Fruit fly (Drosophila melanogaster) whole organism, embryonic: ENCODE measurements around the gene BOD1.

ENCODE experiments used
- Adf1 ChIP-seq: fragments of 200-800 bp; sonication (Bioruptor generic); IDR thresholded peaks from 2 replicates; pipeline ENCODE4 v1.3.6; 2022; ENCODE audit warnings: missing biosample characterization, missing genetic modification characterization
- CG11560 ChIP-seq: fragments of 200-800 bp; sonication (Bioruptor generic); IDR thresholded peaks from 3 replicates; pipeline ENCODE4 v1.3.6; 2022; ENCODE audit warnings: missing biosample characterization, missing genetic modification characterization
- CG12155 ChIP-seq: fragments of 200-800 bp; sonication (Bioruptor generic); optimal IDR thresholded peaks from 3 replicates; lab custom pipeline; 2016; ENCODE audit warnings: missing biosample characterization, missing genetic modification characterization
- CG12391 ChIP-seq: fragments of 200-800 bp; sonication (Bioruptor generic); optimal IDR thresholded peaks from 3 replicates; lab custom pipeline; 2018; ENCODE audit warnings: missing biosample characterization, mild to moderate bottlenecking, missing genetic modification characterization, moderate library complexity
- CG12659 ChIP-seq: fragments of 200-800 bp; sonication (Bioruptor generic); optimal IDR thresholded peaks from 3 replicates; lab custom pipeline; 2017; ENCODE audit warnings: mild to moderate bottlenecking, missing biosample characterization, missing genetic modification reagents, missing genetic modification characterization
- CG12744 ChIP-seq: fragments of 200-800 bp; sonication (Bioruptor generic); optimal IDR thresholded peaks from 2 replicates; lab custom pipeline; 2016; ENCODE audit warnings: missing biosample characterization, missing genetic modification characterization
- CG13894 ChIP-seq: fragments of 200-800 bp; sonication (Bioruptor generic); optimal IDR thresholded peaks from 3 replicates; lab custom pipeline; 2018; ENCODE audit warnings: missing biosample characterization, mild to moderate bottlenecking, missing genetic modification characterization, moderate library complexity
- CG14965 ChIP-seq: fragments of 200-800 bp; sonication (Bioruptor generic); optimal IDR thresholded peaks from 2 replicates; lab custom pipeline; 2016; ENCODE audit warnings: missing biosample characterization, missing genetic modification characterization, borderline replicate concordance
- CG15011 ChIP-seq: fragments of 200-800 bp; sonication (Bioruptor generic); optimal IDR thresholded peaks from 3 replicates; lab custom pipeline; 2018; ENCODE audit warnings: missing biosample characterization, mild to moderate bottlenecking, missing genetic modification characterization
- CG16813 ChIP-seq: fragments of 200-800 bp; sonication (Bioruptor generic); IDR thresholded peaks from 3 replicates; pipeline ENCODE4 v1.3.6; 2022; ENCODE audit warnings: missing biosample characterization, missing genetic modification characterization; ENCODE audit not compliant: partially characterized antibody
- CG32767 ChIP-seq: fragments of 200-800 bp; sonication (Bioruptor generic); IDR thresholded peaks from 2 replicates; pipeline ENCODE4 v1.3.6; 2022; ENCODE audit warnings: missing biosample characterization, missing genetic modification characterization
- CG33557 ChIP-seq: fragments of 200-800 bp; sonication (Bioruptor generic); optimal IDR thresholded peaks from 2 replicates; lab custom pipeline; 2019; ENCODE audit warnings: missing biosample characterization, mild to moderate bottlenecking, missing genetic modification characterization, moderate library complexity
- CG4360 ChIP-seq: fragments of 200-800 bp; sonication (Bioruptor generic); IDR thresholded peaks from 2 replicates; pipeline ENCODE4 v1.3.6; 2022; ENCODE audit warnings: missing biosample characterization, missing genetic modification characterization
- CG43689 ChIP-seq: fragments of 200-800 bp; sonication (Bioruptor generic); IDR thresholded peaks from 2 replicates; pipeline ENCODE4 v1.3.6; 2022; ENCODE audit warnings: missing biosample characterization, missing genetic modification characterization
- CG4424 ChIP-seq: fragments of 200-800 bp; sonication (Bioruptor generic); optimal IDR thresholded peaks from 3 replicates; lab custom pipeline; 2016; ENCODE audit warnings: missing biosample characterization, missing genetic modification characterization
- CG6689 ChIP-seq: fragments of 200-800 bp; sonication (Bioruptor generic); IDR thresholded peaks from 2 replicates; pipeline ENCODE4 v1.3.6; 2022; ENCODE audit warnings: missing biosample characterization, missing genetic modification characterization
- CG8290 ChIP-seq, 3 experiments: fragments of 200-800 bp; sonication (Bioruptor generic); optimal IDR thresholded peaks; 2 replicates each; lab custom pipeline; 2016 to 2019; ENCODE audit warnings: missing biosample characterization in 3 of 3, missing genetic modification characterization in 3 of 3, mild to moderate bottlenecking in 2 of 3, moderate library complexity in 1 of 3
- CG8924 ChIP-seq: fragments of 200-800 bp; optimal IDR thresholded peaks from 3 replicates; lab custom pipeline; 2019; ENCODE audit warnings: missing biosample characterization, mild to moderate bottlenecking, missing genetic modification characterization, moderate library complexity
- D19B ChIP-seq: fragments of 200-800 bp; sonication (Bioruptor generic); optimal IDR thresholded peaks from 2 replicates; lab custom pipeline; 2017; ENCODE audit warnings: missing biosample characterization, mild to moderate bottlenecking, missing genetic modification characterization
- Dad ChIP-seq: fragments of 200-800 bp; sonication (Bioruptor generic); optimal IDR thresholded peaks from 3 replicates; lab custom pipeline; 2016; ENCODE audit warnings: missing biosample characterization, missing genetic modification characterization
- Dfd ChIP-seq, 2 experiments: fragments of >200 bp; optimal IDR thresholded peaks; 2 replicates each; lab custom pipeline; 2017; ENCODE audit warnings: missing biosample characterization in 2 of 2, missing genetic modification characterization in 2 of 2
- H2.0 ChIP-seq: fragments of 200-800 bp; sonication (Bioruptor generic); IDR thresholded peaks from 2 replicates; pipeline ENCODE4 v1.3.6; 2022; ENCODE audit warnings: missing biosample characterization, missing genetic modification characterization
- Lim3 ChIP-seq: fragments of 200-800 bp; sonication (Bioruptor generic); IDR thresholded peaks from 2 replicates; pipeline ENCODE4 v1.3.6; 2022; ENCODE audit warnings: missing biosample characterization, missing genetic modification characterization
- MBD-R2 ChIP-seq: fragments of 200-800 bp; sonication (Bioruptor generic); IDR thresholded peaks from 2 replicates; pipeline ENCODE4 v1.3.6; 2022; ENCODE audit warnings: missing biosample characterization, missing genetic modification characterization
- Max ChIP-seq: fragments of 200-800 bp; sonication (Bioruptor generic); optimal IDR thresholded peaks from 2 replicates; lab custom pipeline; 2016; ENCODE audit warnings: missing biosample characterization, mild to moderate bottlenecking, missing genetic modification characterization
- NK7.1 ChIP-seq: fragments of 200-800 bp; sonication (Bioruptor generic); optimal IDR thresholded peaks from 3 replicates; lab custom pipeline; 2016; ENCODE audit warnings: missing biosample characterization, missing genetic modification characterization
- Nf-YB ChIP-seq: fragments of 200-800 bp; sonication (Bioruptor generic); optimal IDR thresholded peaks from 3 replicates; lab custom pipeline; 2019; ENCODE audit warnings: missing biosample characterization, mild to moderate bottlenecking, missing genetic modification characterization, moderate library complexity
- Stat92E ChIP-seq, 3 experiments: fragments of >200 bp in 2 of 3; fragments of 200-800 bp in 1 of 3; sonication (Bioruptor generic) in 1 of 3; optimal IDR thresholded peaks; 2 replicates each; lab custom pipeline; 2017 to 2019; ENCODE audit warnings: missing biosample characterization in 3 of 3, missing genetic modification characterization in 3 of 3, mild to moderate bottlenecking in 1 of 3, moderate library complexity in 1 of 3
- Trl ChIP-seq, 3 experiments: fragments of >200 bp in 2 of 3; fragments of 200-800 bp in 1 of 3; sonication (Bioruptor generic) in 1 of 3; optimal IDR thresholded peaks; 2 replicates in 1 of 3; 3 replicates in 2 of 3; lab custom pipeline; 2016 to 2017; ENCODE audit warnings: missing biosample characterization in 1 of 3, missing genetic modification characterization in 1 of 3
- amos ChIP-seq: fragments of 200-800 bp; sonication (Bioruptor generic); IDR thresholded peaks from 2 replicates; pipeline ENCODE4 v1.3.6; 2022; ENCODE audit warnings: missing biosample characterization, missing genetic modification characterization; ENCODE audit not compliant: partially characterized antibody
- chn ChIP-seq: fragments of 200-800 bp; sonication (Bioruptor generic); optimal IDR thresholded peaks from 2 replicates; lab custom pipeline; 2016; ENCODE audit warnings: missing biosample characterization, missing genetic modification characterization
- esg ChIP-seq: fragments of 200-800 bp; sonication (Bioruptor generic); conservative IDR thresholded peaks from 2 replicates; pipeline ENCODE4 v1.3.6; 2022; ENCODE audit warnings: missing biosample characterization, missing genetic modification characterization
- gcm ChIP-seq: fragments of 200-800 bp; sonication (Bioruptor generic); optimal IDR thresholded peaks from 2 replicates; lab custom pipeline; 2019; ENCODE audit warnings: missing biosample characterization, mild to moderate bottlenecking, missing genetic modification characterization, moderate library complexity
- gem ChIP-seq: fragments of 200-800 bp; sonication (Bioruptor generic); optimal IDR thresholded peaks from 2 replicates; lab custom pipeline; 2019; ENCODE audit warnings: missing biosample characterization, mild to moderate bottlenecking, missing genetic modification characterization, moderate library complexity
- gfzf ChIP-seq: fragments of 200-800 bp; sonication (Bioruptor generic); optimal IDR thresholded peaks from 2 replicates; lab custom pipeline; 2016; ENCODE audit warnings: missing biosample characterization, mild to moderate bottlenecking, missing genetic modification characterization, moderate library complexity
- gro ChIP-seq: fragments of 200-800 bp; sonication (Bioruptor generic); optimal IDR thresholded peaks from 2 replicates; lab custom pipeline; 2016; ENCODE audit warnings: missing biosample characterization, missing genetic modification characterization
- gsb-n ChIP-seq: fragments of 200-800 bp; sonication (Bioruptor generic); optimal IDR thresholded peaks from 3 replicates; lab custom pipeline; 2018; ENCODE audit warnings: missing biosample characterization, mild to moderate bottlenecking, missing genetic modification characterization
- hb ChIP-seq: fragments of 200-800 bp; sonication (Bioruptor generic); IDR thresholded peaks from 3 replicates; pipeline ENCODE4 v1.3.6; 2022; ENCODE audit warnings: missing biosample characterization, missing genetic modification characterization; ENCODE audit not compliant: partially characterized antibody
- jigr1 ChIP-seq: fragments of 200-800 bp; sonication (Bioruptor generic); IDR thresholded peaks from 3 replicates; pipeline ENCODE4 v1.3.6; 2022; ENCODE audit warnings: missing biosample characterization, missing genetic modification characterization
- jing ChIP-seq: fragments of 200-800 bp; sonication (Bioruptor generic); optimal IDR thresholded peaks from 2 replicates; lab custom pipeline; 2018; ENCODE audit warnings: missing biosample characterization, mild to moderate bottlenecking, missing genetic modification characterization
- klu ChIP-seq: fragments of 200-800 bp; sonication (Bioruptor generic); IDR thresholded peaks from 2 replicates; pipeline ENCODE4 v1.3.6; 2022; ENCODE audit warnings: missing biosample characterization, missing genetic modification characterization
- lbe ChIP-seq: fragments of 200-800 bp; sonication (Bioruptor generic); optimal IDR thresholded peaks from 2 replicates; lab custom pipeline; 2016; ENCODE audit warnings: missing biosample characterization, mild to moderate bottlenecking, missing genetic modification characterization
- mirr ChIP-seq: fragments of 200-800 bp; sonication (Bioruptor generic); optimal IDR thresholded peaks from 3 replicates; lab custom pipeline; 2018; ENCODE audit warnings: missing biosample characterization, mild to moderate bottlenecking, missing genetic modification characterization
- phol ChIP-seq: fragments of 200-800 bp; sonication (Bioruptor generic); optimal IDR thresholded peaks from 3 replicates; lab custom pipeline; 2018; ENCODE audit warnings: missing biosample characterization, mild to moderate bottlenecking, missing genetic modification characterization, moderate library complexity
- schlank ChIP-seq: fragments of 200-800 bp; sonication (Bioruptor generic); optimal IDR thresholded peaks from 2 replicates; lab custom pipeline; 2018; ENCODE audit warnings: missing biosample characterization, mild to moderate bottlenecking, missing genetic modification characterization
- scrt ChIP-seq: fragments of 200-800 bp; sonication (Bioruptor generic); optimal IDR thresholded peaks from 2 replicates; lab custom pipeline; 2018; ENCODE audit warnings: missing biosample characterization, mild to moderate bottlenecking, missing genetic modification characterization, moderate library complexity
- tin ChIP-seq: fragments of 200-800 bp; sonication (Bioruptor generic); optimal IDR thresholded peaks from 3 replicates; lab custom pipeline; 2016; ENCODE audit warnings: missing biosample characterization, missing genetic modification characterization
- vfl ChIP-seq: fragments of 200-800 bp; sonication (Bioruptor generic); optimal IDR thresholded peaks from 2 replicates; lab custom pipeline; 2016; ENCODE audit warnings: missing biosample characterization, missing genetic modification characterization
- zen ChIP-seq: fragments of 200-800 bp; sonication (Bioruptor generic); optimal IDR thresholded peaks from 3 replicates; lab custom pipeline; 2018; ENCODE audit warnings: missing biosample characterization, mild to moderate bottlenecking, missing genetic modification characterization, moderate library complexity
- zf30C ChIP-seq: fragments of 200-800 bp; sonication (Bioruptor generic); optimal IDR thresholded peaks from 3 replicates; lab custom pipeline; 2018; ENCODE audit warnings: missing biosample characterization, mild to moderate bottlenecking, missing genetic modification characterization

BOD1 gene

dm6 chr3R:27905695-27906094, 32.4 kb upstream of the BOD1 start, which contains the start of gene CG34353 (continued):
- TF ChIP-seq CG11560 (tag; lab: Robert Waterston, UW) (no peak), tin (GFP tag; lab: Kevin White, UChicago) (no peak), scrt (GFP tag; lab: Kevin White, UChicago) (peak; percentile 98), gro (GFP tag; lab: Kevin White, UChicago) (peak; percentile 34), CG15011 (GFP tag; lab: Kevin White, UChicago) (no peak), CG12155 (GFP tag; lab: Kevin White, UChicago) (peak; percentile 94), Trl (optimal IDR thresholded peaks at IDR 0.05; lab: Kevin White, UChicago) (no peak), Trl (GFP tag; optimal IDR thresholded peaks at IDR 0.05; lab: Kevin White, UChicago) (no peak), gcm (GFP tag; lab: Kevin White, UChicago) (no peak), NK7.1 (GFP tag; lab: Kevin White, UChicago) (no peak), phol (tag; lab: Kevin White, UChicago) (no peak), CG12744 (GFP tag; lab: Kevin White, UChicago) (peak; percentile 70), chn (GFP tag; lab: Kevin White, UChicago) (no peak), klu (GFP tag; lab: Robert Waterston, UW) (no peak), CG6689 (GFP tag; lab: Robert Waterston, UW) (no peak), hb (GFP tag; lab: Robert Waterston, UW) (no peak), CG33557 (GFP tag; lab: Kevin White, UChicago) (no peak), Dad (GFP tag; lab: Kevin White, UChicago) (no peak), CG14965 (no peak), CG4424 (GFP tag; lab: Kevin White, UChicago) (no peak), zen (tag; lab: Kevin White, UChicago) (peak; percentile 13), MBD-R2 (no peak), lbe (GFP tag; lab: Kevin White, UChicago) (no peak), CG4360 (peak; percentile 58), CG12659 (GFP tag; lab: Kevin White, UChicago) (no peak), gem (no peak), schlank (tag; lab: Kevin White, UChicago) (no peak), gsb-n (tag; lab: Kevin White, UChicago) (no peak), Lim3 (GFP tag; lab: Robert Waterston, UW) (no peak), gfzf (GFP tag; lab: Kevin White, UChicago) (no peak), CG32767 (GFP tag; lab: Robert Waterston, UW) (no peak), vfl (GFP tag; lab: Kevin White, UChicago) (no peak), esg (GFP tag; lab: Robert Waterston, UW) (no peak), mirr (no peak), jing (peak; percentile 80), H2.0 (GFP tag; lab: Robert Waterston, UW) (no peak), Stat92E (GFP tag; optimal IDR thresholded peaks at IDR 0.05; lab: Kevin White, UChicago) (no peak), CG13894 (tag; lab: Kevin White, UChicago) (peak; percentile 14), Nf-YB (peak; percentile 63), CG12391 (tag; lab: Kevin White, UChicago) (peak; percentile 4), Dfd (GFP tag; optimal IDR thresholded peaks at IDR 0.05; lab: Kevin White, UChicago) (no peak), CG8924 (tag; lab: Kevin White, UChicago) (no peak), Max (no peak), amos (GFP tag; lab: Robert Waterston, UW) (peak; percentile 28; the same call in 1 of the 2 replicates), CG43689 (GFP tag; lab: Robert Waterston, UW) (no peak), D19B (GFP tag; lab: Kevin White, UChicago) (no peak), Adf1 (GFP tag; lab: Robert Waterston, UW) (peak; percentile 35; the same call in 1 of the 2 replicates), CG8290 (GFP tag; optimal IDR thresholded peaks at IDR 0.05; lab: Kevin White, UChicago) (no peak), CG8290 (tag; optimal IDR thresholded peaks at IDR 0.05; lab: Kevin White, UChicago) (peak in 1 of 2 experiments; percentile 72), zf30C (GFP tag; lab: Kevin White, UChicago) (no peak), CG16813 (GFP tag; lab: Robert Waterston, UW) (no peak), jigr1 (GFP tag; lab: Robert Waterston, UW) (no peak)
